Fruit fly (Drosophila melanogaster) whole organism, pupa: ENCODE results near the gene VhaAC39-2.

ENCODE experiments used
- CG12605 ChIP-seq: fragments of 200-800 bp; sonication (Bioruptor generic); IDR thresholded peaks from 2 replicates; pipeline ENCODE4 v1.3.6; 2022; ENCODE audit warnings: missing biosample characterization, missing genetic modification characterization
- CG17806 ChIP-seq: fragments of 200-800 bp; sonication (Bioruptor generic); optimal IDR thresholded peaks from 2 replicates; lab custom pipeline; 2018; ENCODE audit warnings: missing biosample characterization, mild to moderate bottlenecking, missing genetic modification characterization, moderate library complexity
- CG32121 ChIP-seq: fragments of 200-800 bp; sonication (Bioruptor generic); IDR thresholded peaks from 2 replicates; pipeline ENCODE4 v1.3.6; 2022; ENCODE audit warnings: missing biosample characterization, missing genetic modification characterization

dm6 chr3R:23141113-23141512 is 18.0 kb downstream of the VhaAC39-2 start:
- TF ChIP-seq CG17806 (tag; lab: Kevin White, UChicago) (no peak), CG32121 (no peak), CG12605 (GFP tag; lab: Robert Waterston, UW) (no peak)
